Worm (Caenorhabditis elegans) whole organism, young adult: ENCODE measurements around the gene slcr-46.2.

Source experiments
- B0019.2 ChIP-seq: fragments of 200-800 bp; sonication (Bioruptor generic); conservative IDR thresholded peaks from 2 replicates; pipeline ENCODE4 v1.3.6; 2022; ENCODE audit warnings: missing genetic modification reagents, missing genetic modification characterization, missing compliant biosample characterization
- B0261.1 ChIP-seq: sonication (generic microtip); optimal IDR thresholded peaks from 2 replicates; lab custom pipeline; 2016; ENCODE audit warnings: mild to moderate bottlenecking, missing genetic modification characterization, moderate library complexity, missing compliant biosample characterization
- C06A6.2 ChIP-seq: fragments of 200-800 bp; sonication (Bioruptor generic); conservative IDR thresholded peaks from 2 replicates; pipeline ENCODE4 v1.3.6; 2022; ENCODE audit warnings: missing genetic modification characterization, missing compliant biosample characterization
- F33H1.4 ChIP-seq: fragments of 200-800 bp; sonication (Bioruptor generic); IDR thresholded peaks from 2 replicates; pipeline ENCODE4 v1.3.6; 2022; ENCODE audit warnings: missing genetic modification reagents, missing genetic modification characterization, missing compliant biosample characterization
- F52B5.7 ChIP-seq: sonication (generic microtip); optimal IDR thresholded peaks from 2 replicates; lab custom pipeline; 2016; ENCODE audit warnings: mild to moderate bottlenecking, missing genetic modification characterization, missing compliant biosample characterization
- T26A5.8 ChIP-seq: sonication (generic microtip); optimal IDR thresholded peaks from 2 replicates; lab custom pipeline; 2016; ENCODE audit warnings: missing genetic modification characterization, missing compliant biosample characterization
- Y79H2A.3 ChIP-seq: fragments of 200-800 bp; sonication (Bioruptor generic); conservative IDR thresholded peaks from 2 replicates; pipeline ENCODE4 v1.3.6; 2022; ENCODE audit warnings: missing genetic modification reagents, missing genetic modification characterization, missing compliant biosample characterization
- ZK185.1 ChIP-seq: sonication (generic microtip); optimal IDR thresholded peaks from 2 replicates; lab custom pipeline; 2016; ENCODE audit warnings: mild to moderate bottlenecking, missing genetic modification characterization, missing compliant biosample characterization; ENCODE audit not compliant: poor library complexity, severe bottlenecking
- aptf-3 ChIP-seq: fragments of 200-800 bp; sonication (Bioruptor generic); IDR thresholded peaks from 2 replicates; pipeline ENCODE4 v1.3.6; 2022; ENCODE audit warnings: missing genetic modification characterization, missing compliant biosample characterization
- athp-1 ChIP-seq: sonication (generic microtip); optimal IDR thresholded peaks from 2 replicates; lab custom pipeline; 2017; ENCODE audit warnings: mild to moderate bottlenecking, missing genetic modification characterization, missing compliant biosample characterization
- bed-2 ChIP-seq: fragments of 200-800 bp; sonication (Bioruptor generic); IDR thresholded peaks from 2 replicates; pipeline ENCODE4 v1.3.6; 2022; ENCODE audit warnings: missing genetic modification reagents, missing genetic modification characterization, missing compliant biosample characterization
- cebp-1 ChIP-seq, 2 experiments: fragments of 200-800 bp in 1 of 2; sonication (Bioruptor generic) in 1 of 2; sonication (generic microtip) in 1 of 2; IDR thresholded peaks in 1 of 2; optimal IDR thresholded peaks in 1 of 2; 2 replicates each; pipeline versions ENCODE4 v1.3.6 to Lab custom; 2017 to 2022; ENCODE audit warnings: missing compliant biosample characterization in 2 of 2, missing genetic modification characterization in 2 of 2, mild to moderate bottlenecking in 1 of 2, missing genetic modification reagents in 1 of 2, moderate library complexity in 1 of 2
- ceh-79 ChIP-seq: sonication (generic microtip); optimal IDR thresholded peaks from 2 replicates; lab custom pipeline; 2017; ENCODE audit warnings: mild to moderate bottlenecking, missing genetic modification characterization, missing compliant biosample characterization
- dpff-1 ChIP-seq: sonication (generic microtip); optimal IDR thresholded peaks from 2 replicates; lab custom pipeline; 2017; ENCODE audit warnings: mild to moderate bottlenecking, missing genetic modification characterization, missing compliant biosample characterization
- ekl-4 ChIP-seq: fragments of 200-800 bp; sonication (Bioruptor generic); IDR thresholded peaks from 2 replicates; pipeline ENCODE4 v1.3.6; 2022; ENCODE audit warnings: missing genetic modification reagents, missing genetic modification characterization, missing compliant biosample characterization
- him-1 ChIP-seq: sonication (generic microtip); optimal IDR thresholded peaks from 2 replicates; lab custom pipeline; 2016; ENCODE audit warnings: missing genotype, missing genetic modification reagents, missing genetic modification characterization, missing compliant biosample characterization
- hsf-1 ChIP-seq: fragments of 200-800 bp; sonication (Bioruptor generic); IDR thresholded peaks from 2 replicates; pipeline ENCODE4 v1.3.6; 2022; ENCODE audit warnings: missing genetic modification reagents, missing genetic modification characterization, missing compliant biosample characterization
- lag-1 ChIP-seq: fragments of 200-800 bp; sonication (Bioruptor generic); IDR thresholded peaks from 2 replicates; pipeline ENCODE4 v1.3.6; 2022; ENCODE audit warnings: missing genetic modification reagents, missing genetic modification characterization, missing compliant biosample characterization
- lir-1 ChIP-seq: fragments of 200-800 bp; sonication (Bioruptor generic); conservative IDR thresholded peaks from 2 replicates; pipeline ENCODE4 v1.3.6; 2022; ENCODE audit warnings: missing genetic modification reagents, missing genetic modification characterization, missing compliant biosample characterization
- madf-10 ChIP-seq: sonication (generic microtip); optimal IDR thresholded peaks from 2 replicates; lab custom pipeline; 2016; ENCODE audit warnings: mild to moderate bottlenecking, missing genetic modification characterization, missing compliant biosample characterization
- mes-4 ChIP-seq: sonication (generic microtip); optimal IDR thresholded peaks from 2 replicates; lab custom pipeline; 2016; ENCODE audit warnings: missing genotype, missing genetic modification characterization, missing compliant biosample characterization
- nfya-2 ChIP-seq: fragments of 200-800 bp; sonication (Bioruptor generic); IDR thresholded peaks from 2 replicates; pipeline ENCODE4 v1.3.6; 2022; ENCODE audit warnings: missing genetic modification reagents, missing genetic modification characterization, missing compliant biosample characterization
- nhr-27 ChIP-seq: fragments of 200-800 bp; sonication (Bioruptor generic); optimal IDR thresholded peaks from 2 replicates; lab custom pipeline; 2018; ENCODE audit warnings: mild to moderate bottlenecking, missing genetic modification characterization, moderate library complexity, missing compliant biosample characterization
- nhr-80 ChIP-seq: sonication (generic microtip); optimal IDR thresholded peaks from 2 replicates; lab custom pipeline; 2016; ENCODE audit warnings: missing genetic modification characterization, missing compliant biosample characterization
- nhr-90 ChIP-seq: sonication (generic microtip); optimal IDR thresholded peaks from 2 replicates; lab custom pipeline; 2016; ENCODE audit warnings: missing genotype, mild to moderate bottlenecking, missing genetic modification characterization, missing compliant biosample characterization
- rcor-1 ChIP-seq: fragments of 200-800 bp; sonication (Bioruptor generic); IDR thresholded peaks from 2 replicates; pipeline ENCODE4 v1.3.6; 2022; ENCODE audit warnings: missing genetic modification reagents, missing genetic modification characterization, missing compliant biosample characterization
- repo-1 ChIP-seq: sonication (generic microtip); optimal IDR thresholded peaks from 2 replicates; lab custom pipeline; 2017; ENCODE audit warnings: mild to moderate bottlenecking, missing genetic modification characterization, missing compliant biosample characterization
- somi-1 ChIP-seq: fragments of 200-800 bp; sonication (Bioruptor generic); optimal IDR thresholded peaks from 2 replicates; lab custom pipeline; 2018; ENCODE audit warnings: mild to moderate bottlenecking, missing genetic modification characterization, missing compliant biosample characterization
- tbp1 ChIP-seq: fragments of 200-800 bp; sonication (Bioruptor generic); optimal IDR thresholded peaks from 2 replicates; lab custom pipeline; 2018; ENCODE audit warnings: mild to moderate bottlenecking, missing genetic modification characterization, missing compliant biosample characterization
- tlf-1 ChIP-seq: fragments of 200-800 bp; sonication (Bioruptor generic); optimal IDR thresholded peaks from 2 replicates; lab custom pipeline; 2018; ENCODE audit warnings: mild to moderate bottlenecking, missing genetic modification characterization, missing compliant biosample characterization
- ztf-18 ChIP-seq: sonication (generic microtip); optimal IDR thresholded peaks from 2 replicates; lab custom pipeline; 2016; ENCODE audit warnings: missing genotype, mild to moderate bottlenecking, missing genetic modification characterization, missing compliant biosample characterization
- ztf-25 ChIP-seq: fragments of 200-800 bp; sonication (Bioruptor generic); IDR thresholded peaks from 2 replicates; pipeline ENCODE4 v1.3.6; 2022; ENCODE audit warnings: missing genetic modification reagents, missing genetic modification characterization, missing compliant biosample characterization
- ztf-26 ChIP-seq: sonication (generic microtip); optimal IDR thresholded peaks from 2 replicates; lab custom pipeline; 2017; ENCODE audit warnings: missing genetic modification characterization, missing compliant biosample characterization
- ztf-6 ChIP-seq: fragments of 200-800 bp; sonication (Bioruptor generic); IDR thresholded peaks from 2 replicates; pipeline ENCODE4 v1.3.6; 2022; ENCODE audit warnings: missing genetic modification reagents, missing genetic modification characterization, missing compliant biosample characterization

Gene slcr-46.2

DNA sequence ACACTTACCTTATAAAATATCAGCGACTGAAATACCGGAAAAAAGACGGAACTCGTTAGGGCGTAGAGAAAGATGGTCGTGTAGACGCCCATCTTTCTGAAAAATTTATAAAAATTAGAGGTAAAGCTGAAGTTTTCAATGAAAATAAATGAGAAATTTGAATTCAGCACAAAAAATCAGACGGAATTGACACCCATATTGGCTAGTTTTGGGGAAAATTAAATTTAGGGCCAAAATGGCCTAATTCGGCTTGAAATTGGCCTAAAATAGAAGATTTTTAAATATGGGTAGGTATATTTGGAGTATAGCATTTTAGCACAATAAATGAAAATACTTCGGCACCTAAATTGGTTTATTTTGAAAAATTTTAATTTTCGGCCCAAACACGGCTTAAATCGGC lies at the start of gene slcr-46.2:
TSS of gene slcr-46.2 (minus strand) at position 101 of the 400 bp plus-strand sequence.
- TF ChIP-seq athp-1 (tag; lab: Kevin White, UChicago): no peak
- TF ChIP-seq C06A6.2 (GFP tag; lab: Robert Waterston, UW): no peak
- TF ChIP-seq rcor-1 (GFP tag; lab: Robert Waterston, UW): no peak
- TF ChIP-seq Y79H2A.3 (GFP tag; lab: Robert Waterston, UW): no peak
- TF ChIP-seq ztf-26 (tag; lab: Kevin White, UChicago): no peak
- no peak for TF ChIP-seq ceh-79
- no peak for TF ChIP-seq aptf-3 (GFP tag; lab: Robert Waterston, UW)
- no peak for TF ChIP-seq ekl-4
- no peak for TF ChIP-seq bed-2
- TF ChIP-seq nhr-90 (tag; lab: Kevin White, UChicago): no peak
- no peak for TF ChIP-seq lag-1
- no peak for TF ChIP-seq ZK185.1 (tag; lab: Kevin White, UChicago)
- TF ChIP-seq hsf-1 (GFP tag; lab: Robert Waterston, UW): no peak
- no peak for TF ChIP-seq tlf-1
- no peak for TF ChIP-seq somi-1 (GFP tag; lab: Kevin White, UChicago)
- no peak for TF ChIP-seq nfya-2 (GFP tag; lab: Robert Waterston, UW)
- no peak for TF ChIP-seq repo-1 (tag; lab: Kevin White, UChicago)

ce11 chrV:19436307-19436706 lies 46.4 kb upstream of the slcr-46.2 start, which contains the start of gene C25F9.14:
TSS of gene C25F9.14 (plus strand) at chrV:19436484.
- TF ChIP-seq somi-1 (GFP tag; lab: Kevin White, UChicago) (no peak), nhr-90 (tag; lab: Kevin White, UChicago) (no peak), nhr-80 (tag; lab: Kevin White, UChicago) (peak; percentile 51), madf-10 (no peak), B0019.2 (no peak), him-1 (tag; lab: Kevin White, UChicago) (no peak), nhr-27 (tag; lab: Kevin White, UChicago) (no peak), ztf-25 (GFP tag; lab: Robert Waterston, UW) (no peak), ztf-6 (GFP tag; lab: Robert Waterston, UW) (no peak), lir-1 (GFP tag; lab: Robert Waterston, UW) (no peak), cebp-1 (GFP tag; IDR thresholded peaks at IDR 0.05; lab: Robert Waterston, UW) (peak; percentile 51; the same call in 1 of the 2 replicates), cebp-1 (tag; optimal IDR thresholded peaks at IDR 0.05; lab: Kevin White, UChicago) (peak; percentile 80), dpff-1 (no peak), T26A5.8 (tag; lab: Kevin White, UChicago) (no peak), F33H1.4 (GFP tag; lab: Robert Waterston, UW) (no peak)
- TF ChIP-seq, all 124 proteins: peak for 2

ce11 chrV:19433806-19434437 lies 44.0 kb upstream of the slcr-46.2 start, which contains the start of gene C25F9.16:
TSS of gene C25F9.16 (plus strand) at chrV:19434387.
- TF ChIP-seq ztf-18 (tag; lab: Kevin White, UChicago) (no peak), F52B5.7 (tag; lab: Kevin White, UChicago) (no peak), cebp-1 (GFP tag; IDR thresholded peaks at IDR 0.05; lab: Robert Waterston, UW) (peak; percentile 61; the same call in 1 of the 2 replicates), cebp-1 (tag; optimal IDR thresholded peaks at IDR 0.05; lab: Kevin White, UChicago) (peak; percentile 72), mes-4 (no peak), B0261.1 (tag; lab: Kevin White, UChicago) (no peak), tbp1 (GFP tag; lab: Kevin White, UChicago) (no peak)
